Fruit fly (Drosophila melanogaster) whole organism, embryonic: ENCODE data around the gene slow.
A peak's percentile ranks its signal among the peaks of the same experiment; 100 is the strongest.

Experiments used
- Blimp-1 ChIP-seq: fragments of 200-800 bp; sonication (Bioruptor generic); optimal IDR thresholded peaks from 3 replicates; lab custom pipeline; 2018; ENCODE audit warnings: missing biosample characterization, missing genetic modification characterization, mild to moderate bottlenecking, moderate library complexity, missing genetic modification reagents
- CG10267 ChIP-seq: fragments of 200-800 bp; sonication (Bioruptor generic); optimal IDR thresholded peaks from 2 replicates; lab custom pipeline; 2018; ENCODE audit warnings: missing biosample characterization, mild to moderate bottlenecking, missing genetic modification characterization, moderate library complexity
- CG11398 ChIP-seq: fragments of 200-800 bp; sonication (Bioruptor generic); optimal IDR thresholded peaks from 2 replicates; lab custom pipeline; 2016; ENCODE audit warnings: missing biosample characterization, missing genetic modification characterization
- CG1233 ChIP-seq: fragments of 200-800 bp; sonication (Bioruptor generic); optimal IDR thresholded peaks from 4 replicates; lab custom pipeline; 2018; ENCODE audit warnings: missing biosample characterization, mild to moderate bottlenecking, missing genetic modification characterization
- CG12391 ChIP-seq: fragments of 200-800 bp; sonication (Bioruptor generic); optimal IDR thresholded peaks from 3 replicates; lab custom pipeline; 2018; ENCODE audit warnings: missing biosample characterization, mild to moderate bottlenecking, missing genetic modification characterization, moderate library complexity
- CG13296 ChIP-seq: fragments of 200-800 bp; sonication (Bioruptor generic); optimal IDR thresholded peaks from 3 replicates; lab custom pipeline; 2018; ENCODE audit warnings: missing biosample characterization, mild to moderate bottlenecking, missing genetic modification characterization
- CG13775 ChIP-seq: fragments of 200-800 bp; sonication (Bioruptor generic); optimal IDR thresholded peaks from 3 replicates; lab custom pipeline; 2017; ENCODE audit warnings: missing biosample characterization, mild to moderate bottlenecking, missing genetic modification characterization
- CG14014 ChIP-seq: fragments of 200-800 bp; sonication (Bioruptor generic); IDR thresholded peaks from 2 replicates; pipeline ENCODE4 v1.3.6; 2022; ENCODE audit warnings: missing biosample characterization, missing genetic modification characterization
- CG15479 ChIP-seq: fragments of 200-800 bp; sonication (Bioruptor generic); optimal IDR thresholded peaks from 3 replicates; lab custom pipeline; 2019; ENCODE audit warnings: missing biosample characterization, mild to moderate bottlenecking, missing genetic modification characterization, moderate library complexity
- CG15514 ChIP-seq: fragments of 200-800 bp; sonication (Bioruptor generic); optimal IDR thresholded peaks from 3 replicates; lab custom pipeline; 2017; ENCODE audit warnings: missing biosample characterization, missing genetic modification characterization, mild to moderate bottlenecking, moderate library complexity, missing genetic modification reagents
- CG1602 ChIP-seq: fragments of 200-800 bp; sonication (Bioruptor generic); optimal IDR thresholded peaks from 3 replicates; lab custom pipeline; 2016; ENCODE audit warnings: missing biosample characterization, missing genetic modification characterization
- CG17186 ChIP-seq: fragments of 200-800 bp; sonication (Bioruptor generic); optimal IDR thresholded peaks from 3 replicates; lab custom pipeline; 2017; ENCODE audit warnings: missing biosample characterization, missing genetic modification reagents, missing genetic modification characterization
- CG2116 ChIP-seq: fragments of 200-800 bp; sonication (Bioruptor generic); optimal IDR thresholded peaks from 3 replicates; lab custom pipeline; 2018; ENCODE audit warnings: missing biosample characterization, mild to moderate bottlenecking, missing genetic modification characterization
- CG2199 ChIP-seq: fragments of 200-800 bp; sonication (Bioruptor generic); IDR thresholded peaks from 3 replicates; pipeline ENCODE4 v1.3.6; 2022; ENCODE audit warnings: missing biosample characterization, missing genetic modification characterization
- CG3065 ChIP-seq: fragments of 200-800 bp; sonication (Bioruptor generic); optimal IDR thresholded peaks from 2 replicates; lab custom pipeline; 2016; ENCODE audit warnings: missing biosample characterization, missing genetic modification characterization
- CG31388 ChIP-seq: fragments of 200-800 bp; sonication (Bioruptor generic); optimal IDR thresholded peaks from 2 replicates; lab custom pipeline; 2016; ENCODE audit warnings: missing biosample characterization, missing genetic modification characterization
- CG4360 ChIP-seq: fragments of 200-800 bp; sonication (Bioruptor generic); IDR thresholded peaks from 2 replicates; pipeline ENCODE4 v1.3.6; 2022; ENCODE audit warnings: missing biosample characterization, missing genetic modification characterization
- CG4424 ChIP-seq: fragments of 200-800 bp; sonication (Bioruptor generic); optimal IDR thresholded peaks from 3 replicates; lab custom pipeline; 2016; ENCODE audit warnings: missing biosample characterization, missing genetic modification characterization
- Doc3 ChIP-seq: fragments of 200-800 bp; sonication (Bioruptor generic); IDR thresholded peaks from 3 replicates; pipeline ENCODE4 v1.3.6; 2022; ENCODE audit warnings: missing biosample characterization, missing genetic modification characterization; ENCODE audit not compliant: partially characterized antibody
- Elba2 ChIP-seq: fragments of 200-800 bp; sonication (Bioruptor generic); optimal IDR thresholded peaks from 3 replicates; lab custom pipeline; 2016; ENCODE audit warnings: missing biosample characterization, missing genetic modification characterization
- HHEX ChIP-seq: fragments of 200-800 bp; sonication (Bioruptor generic); optimal IDR thresholded peaks from 3 replicates; lab custom pipeline; 2017; ENCODE audit warnings: missing biosample characterization, mild to moderate bottlenecking, missing genetic modification characterization, missing genetic modification reagents
- Neu2 ChIP-seq: fragments of 200-800 bp; sonication (Bioruptor generic); optimal IDR thresholded peaks from 3 replicates; lab custom pipeline; 2016; ENCODE audit warnings: missing biosample characterization, missing genetic modification characterization, borderline replicate concordance
- Nf-YB ChIP-seq: fragments of 200-800 bp; sonication (Bioruptor generic); optimal IDR thresholded peaks from 3 replicates; lab custom pipeline; 2019; ENCODE audit warnings: missing biosample characterization, mild to moderate bottlenecking, missing genetic modification characterization, moderate library complexity
- Ptx1 ChIP-seq: fragments of 200-800 bp; sonication (Bioruptor generic); IDR thresholded peaks from 2 replicates; pipeline ENCODE4 v1.3.6; 2022; ENCODE audit warnings: missing biosample characterization, missing genetic modification characterization
- Rfx ChIP-seq: fragments of 200-800 bp; sonication (Bioruptor generic); IDR thresholded peaks from 2 replicates; pipeline ENCODE4 v1.3.6; 2022; ENCODE audit warnings: missing biosample characterization, missing genetic modification characterization
- Trl ChIP-seq, 3 experiments: fragments of >200 bp in 2 of 3; fragments of 200-800 bp in 1 of 3; sonication (Bioruptor generic) in 1 of 3; optimal IDR thresholded peaks; 2 replicates in 1 of 3; 3 replicates in 2 of 3; lab custom pipeline; 2016 to 2017; ENCODE audit warnings: missing biosample characterization in 1 of 3, missing genetic modification characterization in 1 of 3
- abd-A ChIP-seq: fragments of 200-800 bp; sonication (Bioruptor generic); optimal IDR thresholded peaks from 3 replicates; lab custom pipeline; 2019; ENCODE audit warnings: missing biosample characterization, mild to moderate bottlenecking, missing genetic modification characterization, moderate library complexity
- ac ChIP-seq: fragments of 200-800 bp; sonication (Bioruptor generic); optimal IDR thresholded peaks from 3 replicates; lab custom pipeline; 2017; ENCODE audit warnings: missing biosample characterization, mild to moderate bottlenecking, missing genetic modification characterization
- bsh ChIP-seq, 2 experiments: fragments of 200-800 bp; sonication (Bioruptor generic); optimal IDR thresholded peaks; 2 replicates each; lab custom pipeline; 2017 to 2018; ENCODE audit warnings: mild to moderate bottlenecking in 2 of 2, missing biosample characterization in 2 of 2, missing genetic modification characterization in 2 of 2, moderate library complexity in 1 of 2
- cwo ChIP-seq: fragments of 200-800 bp; sonication (Bioruptor generic); optimal IDR thresholded peaks from 3 replicates; lab custom pipeline; 2017; ENCODE audit warnings: missing biosample characterization, missing genetic modification characterization, mild to moderate bottlenecking, moderate library complexity, missing genetic modification reagents
- disco-r ChIP-seq: fragments of 200-800 bp; sonication (Bioruptor generic); optimal IDR thresholded peaks from 2 replicates; lab custom pipeline; 2016; ENCODE audit warnings: missing biosample characterization, missing genetic modification characterization
- kah ChIP-seq: fragments of 200-800 bp; sonication (Bioruptor generic); optimal IDR thresholded peaks from 2 replicates; lab custom pipeline; 2018; ENCODE audit warnings: missing biosample characterization, mild to moderate bottlenecking, missing genetic modification characterization
- nau ChIP-seq: fragments of 200-800 bp; sonication (Bioruptor generic); optimal IDR thresholded peaks from 3 replicates; lab custom pipeline; 2017; ENCODE audit warnings: missing biosample characterization, mild to moderate bottlenecking, missing genetic modification characterization, missing genetic modification reagents
- ro ChIP-seq: fragments of 200-800 bp; sonication (Bioruptor generic); IDR thresholded peaks from 2 replicates; pipeline ENCODE4 v1.3.6; 2022; ENCODE audit warnings: missing biosample characterization, missing genetic modification characterization
- sens ChIP-seq: fragments of 200-800 bp; sonication (Bioruptor generic); peaks from one replicate; lab custom pipeline; 2016; ENCODE audit warnings: missing biosample characterization, missing genetic modification characterization
- vvl ChIP-seq: fragments of 200-800 bp; sonication (Bioruptor generic); IDR thresholded peaks from 2 replicates; pipeline ENCODE4 v1.3.6; 2022; ENCODE audit warnings: missing biosample characterization, missing genetic modification characterization
- wek ChIP-seq: fragments of 200-800 bp; sonication (Bioruptor generic); optimal IDR thresholded peaks from 3 replicates; lab custom pipeline; 2018; ENCODE audit warnings: missing biosample characterization, mild to moderate bottlenecking, missing genetic modification characterization, moderate library complexity
- wor ChIP-seq: fragments of 200-800 bp; sonication (Bioruptor generic); IDR thresholded peaks from 2 replicates; pipeline ENCODE4 v1.3.6; 2022; ENCODE audit warnings: missing biosample characterization, missing genetic modification characterization
- yki ChIP-seq: fragments of >200 bp; optimal IDR thresholded peaks from 3 replicates; lab custom pipeline; 2018

Gene slow

dm6 chr3L:4362937-4363336 is 21.3 kb upstream of the slow start:
- TF ChIP-seq CG13296 (GFP tag; lab: Kevin White, UChicago), result no peak
- peak; percentile 93 for TF ChIP-seq CG4360 (GFP tag; lab: Robert Waterston, UW)
- TF ChIP-seq cwo (GFP tag; lab: Kevin White, UChicago), result no peak
- no peak for TF ChIP-seq CG4424 (GFP tag; lab: Kevin White, UChicago)
- no peak for TF ChIP-seq abd-A (tag; lab: Kevin White, UChicago)
- no peak for TF ChIP-seq CG15514 (GFP tag; lab: Kevin White, UChicago)
- TF ChIP-seq CG2199 (GFP tag; lab: Robert Waterston, UW), result peak; percentile 45; the same call in 2 of the 3 replicates
- TF ChIP-seq Blimp-1 (GFP tag; lab: Kevin White, UChicago), result peak; percentile 44
- peak; percentile 41 for TF ChIP-seq sens
- TF ChIP-seq Nf-YB, result no peak
- TF ChIP-seq, all 482 proteins: peak for 4

DNA sequence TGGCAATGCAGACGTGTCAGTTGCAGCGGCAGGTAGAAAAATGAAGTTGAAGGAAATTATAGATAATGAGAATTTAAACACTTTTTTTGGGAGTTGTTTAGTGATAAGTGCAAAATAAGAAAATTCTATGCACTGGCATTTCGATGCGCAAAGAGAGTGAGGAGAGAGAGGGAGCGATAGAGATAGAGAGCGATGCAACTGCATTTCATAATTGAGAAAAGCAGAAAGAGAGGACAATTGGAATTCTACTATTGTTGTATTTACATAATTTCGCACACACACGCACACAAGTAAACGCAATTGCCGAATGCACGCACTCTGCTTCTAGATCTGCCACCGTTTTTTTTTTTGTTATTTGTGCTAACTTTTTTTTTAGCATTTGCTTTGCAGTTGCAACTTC is 20.8 kb upstream of the slow start:
- TF ChIP-seq CG13775 (GFP tag; lab: Kevin White, UChicago), result no peak
- no peak for TF ChIP-seq nau
- no peak for TF ChIP-seq CG15514 (GFP tag; lab: Kevin White, UChicago)
- TF ChIP-seq CG2116 (GFP tag; lab: Kevin White, UChicago), result no peak
- TF ChIP-seq Elba2, result peak; percentile 93
- TF ChIP-seq CG15479, result peak; percentile 78
- TF ChIP-seq Ptx1 (GFP tag; lab: Robert Waterston, UW), result no peak
- no peak for TF ChIP-seq disco-r (GFP tag; lab: Kevin White, UChicago)
- peak; percentile 79 for TF ChIP-seq Neu2
- TF ChIP-seq CG3065 (GFP tag; lab: Kevin White, UChicago), result no peak
- TF ChIP-seq vvl (GFP tag; lab: Robert Waterston, UW), result no peak
- TF ChIP-seq ac (GFP tag; lab: Kevin White, UChicago), result no peak
- no peak for TF ChIP-seq CG17186 (GFP tag; lab: Kevin White, UChicago)
- no peak for TF ChIP-seq CG1233 (GFP tag; lab: Kevin White, UChicago)
- no peak for TF ChIP-seq kah (GFP tag; lab: Kevin White, UChicago)
- TF ChIP-seq CG14014, result no peak
- no peak for TF ChIP-seq wek (GFP tag; lab: Kevin White, UChicago)
- TF ChIP-seq Trl (optimal IDR thresholded peaks at IDR 0.05; lab: Kevin White, UChicago), result peak; percentile 22 to 71
- no peak for TF ChIP-seq Trl (GFP tag; optimal IDR thresholded peaks at IDR 0.05; lab: Kevin White, UChicago)
- no peak for TF ChIP-seq ro
- TF ChIP-seq yki (lab: Kevin White, UChicago), result peak; percentile 44
- TF ChIP-seq Doc3, result no peak
- no peak for TF ChIP-seq Rfx (GFP tag; lab: Robert Waterston, UW)
- no peak for TF ChIP-seq CG12391 (tag; lab: Kevin White, UChicago)
- no peak for TF ChIP-seq CG11398 (GFP tag; lab: Kevin White, UChicago)
- no peak for TF ChIP-seq CG1602 (GFP tag; lab: Kevin White, UChicago)
- TF ChIP-seq bsh (GFP tag; optimal IDR thresholded peaks at IDR 0.05; lab: Kevin White, UChicago), result peak in 1 of 2 experiments; percentile 4
- TF ChIP-seq HHEX, result no peak
- no peak for TF ChIP-seq cwo (GFP tag; lab: Kevin White, UChicago)
- no peak for TF ChIP-seq CG10267 (tag; lab: Kevin White, UChicago)
- no peak for TF ChIP-seq wor
- TF ChIP-seq CG31388, result no peak
